Fruit fly (Drosophila melanogaster) whole organism: ENCODE measurements around the gene CG8043.

ENCODE experiments used
- CG8478 ChIP-seq: fragments of >200 bp; optimal IDR thresholded peaks from 2 replicates; lab custom pipeline; 2018; ENCODE audit warnings: inconsistent platforms
- Dll ChIP-seq: fragments of >200 bp; optimal IDR thresholded peaks from 2 replicates; lab custom pipeline; 2017
- EcR ChIP-seq, 2 experiments: fragments of >200 bp; optimal IDR thresholded peaks; 2 replicates each; lab custom pipeline; 2017; ENCODE audit warnings: missing biosample characterization in 2 of 2, missing genetic modification characterization in 2 of 2, missing genetic modification reagents in 2 of 2
- pan ChIP-seq: fragments of >200 bp; optimal IDR thresholded peaks from 2 replicates; lab custom pipeline; 2017
- psq ChIP-seq: fragments of >200 bp; optimal IDR thresholded peaks from 2 replicates; lab custom pipeline; 2017
- usp ChIP-seq: fragments of >200 bp; optimal IDR thresholded peaks from 2 replicates; lab custom pipeline; 2017; ENCODE audit warnings: missing biosample characterization, missing genetic modification characterization, mixed read lengths

DNA sequence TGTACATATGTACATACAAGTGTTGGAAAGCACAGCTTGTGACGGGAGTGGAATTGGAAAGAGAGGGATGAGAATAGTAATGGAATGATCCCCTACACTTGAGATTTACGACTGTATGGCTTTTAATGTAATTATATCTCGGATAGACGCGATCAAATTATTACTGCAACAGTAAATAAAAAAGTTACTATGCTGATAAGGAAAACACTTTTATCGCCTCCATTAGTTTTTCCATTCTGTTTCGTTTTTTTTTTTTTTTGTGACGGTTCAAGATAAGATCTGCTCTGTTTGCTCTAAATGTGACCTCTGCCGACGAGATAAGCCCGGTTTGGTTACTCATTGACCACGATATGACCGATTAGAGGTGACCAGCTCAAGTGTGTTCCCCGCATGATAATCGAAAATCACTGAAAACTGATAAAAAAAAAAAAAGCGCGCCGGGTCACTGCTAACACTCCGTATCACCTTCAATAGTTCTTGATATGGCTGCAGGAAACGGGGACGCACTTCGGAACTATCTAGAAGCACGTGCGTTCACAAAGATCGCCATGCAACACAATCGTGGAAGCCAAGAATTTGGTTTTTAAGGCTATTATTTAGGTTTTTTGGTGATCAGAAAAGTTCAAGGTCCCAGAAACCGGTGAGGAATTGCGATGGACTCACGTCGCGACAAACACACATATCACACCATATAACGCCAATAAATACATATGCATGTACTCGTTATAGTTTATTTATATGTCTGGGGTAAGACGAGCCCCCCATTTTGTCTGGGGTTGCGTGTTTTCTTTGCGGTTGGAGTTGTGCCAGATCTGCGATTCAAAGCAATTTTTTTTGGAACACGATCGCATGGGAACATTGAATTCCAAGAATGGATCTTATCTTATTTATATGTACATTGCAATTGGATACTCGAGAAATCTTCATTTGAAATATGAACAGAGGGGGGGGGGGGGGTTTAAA lies 5.9 kb upstream of the CG8043 start, which contains the start of gene p:
- TF ChIP-seq CG8478 = no peak
- TF ChIP-seq pan = no peak
- no peak for TF ChIP-seq EcR (GFP tag; optimal IDR thresholded peaks at IDR 0.05; lab: Kevin White, UChicago)
- no peak for TF ChIP-seq usp
- no peak for TF ChIP-seq Dll (lab: Kevin White, UChicago)
- TF ChIP-seq psq (lab: Kevin White, UChicago) = no peak
